Worm (Caenorhabditis elegans): ENCODE results near the gene ZK1193.2.

- TF ChIP-seq tbx-11 (GFP tag; IDR thresholded peaks at IDR 0.05), result no peak
- no peak for TF ChIP-seq flt-1 (GFP tag; IDR thresholded peaks at IDR 0.05)
- TF ChIP-seq B0310.2 (tag; optimal IDR thresholded peaks at IDR 0.05), result no peak
- no peak for TF ChIP-seq ceh-36 (tag; optimal IDR thresholded peaks at IDR 0.05)
- TF ChIP-seq scrt-1 (GFP tag; IDR thresholded peaks at IDR 0.05), result no peak
- no peak for TF ChIP-seq ama-1 (optimal IDR thresholded peaks at IDR 0.05)
- no peak for TF ChIP-seq aly-1 (tag; optimal IDR thresholded peaks at IDR 0.05)
- TF ChIP-seq ets-7 (tag; optimal IDR thresholded peaks at IDR 0.05), result no peak
Observed at ce11 chrX:440420-440819, 15.0 kb upstream of the ZK1193.2 start.
